Worm (Caenorhabditis elegans) whole organism, L1 larva: ENCODE measurements around the gene C09E8.6.
A peak's percentile ranks its signal among the peaks of the same experiment; 100 is the strongest.
"Not testable (repeated sequence)": the region's sequence is repeated elsewhere in the genome, so short reads cannot be mapped to it uniquely, and the experiment has no call there.

Experiments used
- C34B4.2 ChIP-seq: sonication (generic microtip); optimal IDR thresholded peaks from 2 replicates; lab custom pipeline; 2017; ENCODE audit warnings: mild to moderate bottlenecking, missing genetic modification characterization, missing compliant biosample characterization
- F16B12.6 ChIP-seq: fragments of 150-350 bp; optimal IDR thresholded peaks from 2 replicates; lab custom pipeline; 2014; ENCODE audit warnings: missing biosample characterization, missing genetic modification characterization
- aly-2 ChIP-seq: fragments of 150-350 bp; optimal IDR thresholded peaks from 2 replicates; lab custom pipeline; 2014; ENCODE audit warnings: missing biosample characterization, missing genetic modification characterization
- blmp-1 ChIP-seq: fragments of 150-350 bp; optimal IDR thresholded peaks from 2 replicates; lab custom pipeline; 2014; ENCODE audit warnings: missing biosample characterization, missing genetic modification characterization
- ceh-63 ChIP-seq: fragments of 200-800 bp; sonication (Bioruptor generic); optimal IDR thresholded peaks from 2 replicates; lab custom pipeline; 2018; ENCODE audit warnings: mild to moderate bottlenecking, missing genetic modification characterization, missing compliant biosample characterization
- ceh-8 ChIP-seq: fragments of 200-800 bp; sonication (Bioruptor generic); optimal IDR thresholded peaks from 2 replicates; lab custom pipeline; 2018; ENCODE audit warnings: mild to moderate bottlenecking, missing genetic modification characterization, moderate library complexity, missing compliant biosample characterization
- ceh-88 ChIP-seq: fragments of 200-800 bp; sonication (Bioruptor generic); IDR thresholded peaks from 2 replicates; pipeline ENCODE4 v1.3.6; 2022; ENCODE audit warnings: missing genetic modification characterization, missing compliant biosample characterization
- ceh-90 ChIP-seq: sonication (generic microtip); optimal IDR thresholded peaks from 2 replicates; lab custom pipeline; 2016; ENCODE audit warnings: missing genetic modification characterization, missing compliant biosample characterization
- ces-1 ChIP-seq: fragments of 150-350 bp; optimal IDR thresholded peaks from 2 replicates; lab custom pipeline; 2014; ENCODE audit warnings: missing biosample characterization, missing genetic modification reagents, missing genetic modification characterization
- dpl-1 ChIP-seq, 3 experiments: fragments of 150-350 bp in 2 of 3; sonication (generic microtip) in 1 of 3; optimal IDR thresholded peaks; 2 replicates each; lab custom pipeline; 2014 to 2017; ENCODE audit warnings: missing biosample characterization in 3 of 3, missing genetic modification characterization in 3 of 3, missing genetic modification reagents in 3 of 3
- dsc-1 ChIP-seq: sonication (generic microtip); optimal IDR thresholded peaks from 2 replicates; lab custom pipeline; 2016; ENCODE audit warnings: mild to moderate bottlenecking, missing genetic modification characterization, missing compliant biosample characterization
- efl-3 ChIP-seq: fragments of 200-800 bp; sonication (Bioruptor generic); optimal IDR thresholded peaks from 2 replicates; lab custom pipeline; 2018; ENCODE audit warnings: mild to moderate bottlenecking, missing genetic modification characterization, missing compliant biosample characterization
- egl-13 ChIP-seq: sonication (generic microtip); optimal IDR thresholded peaks from 2 replicates; lab custom pipeline; 2016; ENCODE audit warnings: missing genotype, missing genetic modification reagents, missing genetic modification characterization, missing compliant biosample characterization
- elt-3 ChIP-seq, 6 experiments: fragments of 150-350 bp in 1 of 6; sonication (generic microtip); optimal IDR thresholded peaks; 2 replicates each; lab custom pipeline; 2017 to 2018; ENCODE audit warnings: missing biosample characterization in 6 of 6, missing genetic modification characterization in 6 of 6, inconsistent platforms in 1 of 6
- fkh-10 ChIP-seq: sonication (generic microtip); optimal IDR thresholded peaks from 2 replicates; lab custom pipeline; 2017; ENCODE audit warnings: missing biosample characterization, missing genetic modification reagents, missing genetic modification characterization
- fkh-8 ChIP-seq: sonication (generic microtip); optimal IDR thresholded peaks from 2 replicates; lab custom pipeline; 2016; ENCODE audit warnings: mild to moderate bottlenecking, missing genetic modification characterization, missing compliant biosample characterization
- grh-1 ChIP-seq: fragments of 200-800 bp; sonication (Bioruptor generic); IDR thresholded peaks from 2 replicates; pipeline ENCODE4 v1.3.6; 2022; ENCODE audit warnings: missing genetic modification reagents, missing genetic modification characterization, missing compliant biosample characterization
- hpl-2 ChIP-seq: fragments of 150-350 bp; optimal IDR thresholded peaks from 2 replicates; lab custom pipeline; 2014; ENCODE audit warnings: missing biosample characterization, missing genetic modification reagents, missing genetic modification characterization
- irx-1 ChIP-seq: sonication (generic microtip); optimal IDR thresholded peaks from 2 replicates; lab custom pipeline; 2016; ENCODE audit warnings: missing genetic modification characterization, missing compliant biosample characterization
- lin-14 ChIP-seq: fragments of 200-800 bp; sonication (Bioruptor generic); optimal IDR thresholded peaks from 2 replicates; lab custom pipeline; 2018; ENCODE audit warnings: mild to moderate bottlenecking, missing genetic modification characterization, moderate library complexity, missing compliant biosample characterization
- lin-39 ChIP-seq: fragments of 150-350 bp; optimal IDR thresholded peaks from 2 replicates; lab custom pipeline; 2014; ENCODE audit warnings: missing biosample characterization, missing genetic modification reagents, missing genetic modification characterization
- lsy-2 ChIP-seq, 2 experiments: fragments of 150-350 bp; optimal IDR thresholded peaks; 2 replicates each; lab custom pipeline; 2014; ENCODE audit warnings: missing biosample characterization in 2 of 2, missing genetic modification characterization in 2 of 2
- mef-2 ChIP-seq: fragments of 150-350 bp; optimal IDR thresholded peaks from 2 replicates; lab custom pipeline; 2014; ENCODE audit warnings: missing biosample characterization, missing genetic modification characterization
- mep-1 ChIP-seq: fragments of 150-350 bp; optimal IDR thresholded peaks from 2 replicates; lab custom pipeline; 2014; ENCODE audit warnings: missing biosample characterization, missing genetic modification characterization
- nhr-20 ChIP-seq: sonication (generic microtip); optimal IDR thresholded peaks from 2 replicates; lab custom pipeline; 2016; ENCODE audit warnings: mild to moderate bottlenecking, missing genetic modification characterization, missing compliant biosample characterization
- nhr-47 ChIP-seq: sonication (generic microtip); optimal IDR thresholded peaks from 2 replicates; lab custom pipeline; 2016; ENCODE audit warnings: mild to moderate bottlenecking, missing genetic modification characterization, moderate library complexity, missing compliant biosample characterization
- nhr-85 ChIP-seq: sonication (generic microtip); peaks from one replicate; lab custom pipeline; 2016; ENCODE audit warnings: missing genetic modification characterization, inconsistent platforms, missing compliant biosample characterization
- pag-3 ChIP-seq: sonication (generic microtip); optimal IDR thresholded peaks from 2 replicates; lab custom pipeline; 2017; ENCODE audit warnings: missing genetic modification characterization, mild to moderate bottlenecking, missing compliant biosample characterization, antibody characterized with exemption, borderline replicate concordance; ENCODE audit not compliant: insufficient read depth
- rnt-1 ChIP-seq: sonication (generic microtip); optimal IDR thresholded peaks from 2 replicates; lab custom pipeline; 2016; ENCODE audit warnings: mild to moderate bottlenecking, missing genetic modification characterization, moderate library complexity, missing compliant biosample characterization
- skn-1 ChIP-seq: fragments of 150-350 bp; optimal IDR thresholded peaks from 2 replicates; lab custom pipeline; 2014; ENCODE audit warnings: missing biosample characterization, missing genetic modification characterization
- snpc-4 ChIP-seq: fragments of 150-350 bp; optimal IDR thresholded peaks from 2 replicates; lab custom pipeline; 2014; ENCODE audit warnings: missing biosample characterization, missing genetic modification characterization
- sptf-1 ChIP-seq: fragments of 150-350 bp; optimal IDR thresholded peaks from 2 replicates; lab custom pipeline; 2014; ENCODE audit warnings: missing biosample characterization, missing genetic modification characterization
- tbx-2 ChIP-seq: sonication (generic microtip); optimal IDR thresholded peaks from 2 replicates; lab custom pipeline; 2016; ENCODE audit warnings: missing genetic modification characterization, missing compliant biosample characterization
- tlp-1 ChIP-seq: fragments of 150-350 bp; optimal IDR thresholded peaks from 2 replicates; lab custom pipeline; 2014; ENCODE audit warnings: missing biosample characterization, missing genetic modification characterization
- unc-30 ChIP-seq: sonication (generic microtip); optimal IDR thresholded peaks from 2 replicates; lab custom pipeline; 2017; ENCODE audit warnings: missing biosample characterization, missing genetic modification characterization
- unc-62 ChIP-seq: fragments of 150-350 bp; optimal IDR thresholded peaks from 2 replicates; lab custom pipeline; 2014; ENCODE audit warnings: missing biosample characterization, missing genetic modification reagents, missing genetic modification characterization
- unc-98 ChIP-seq: fragments of 200-800 bp; sonication (Bioruptor generic); IDR thresholded peaks from 2 replicates; pipeline ENCODE4 v1.3.6; 2022; ENCODE audit warnings: missing genetic modification characterization, missing compliant biosample characterization
- zag-1 ChIP-seq: fragments of 150-350 bp; optimal IDR thresholded peaks from 2 replicates; lab custom pipeline; 2014; ENCODE audit warnings: missing biosample characterization, missing genetic modification characterization
- ztf-4 ChIP-seq: fragments of 150-350 bp; optimal IDR thresholded peaks from 2 replicates; lab custom pipeline; 2014; ENCODE audit warnings: missing biosample characterization, missing genetic modification characterization

C09E8.6 gene

ce11 chrII:522302-522701, 34.0 kb upstream of the C09E8.6 start, which contains the start of gene slc-36.2:
Gene slc-36.2, plus strand, starts transcription at chrII:522602.
- no peak for TF ChIP-seq snpc-4 (tag; lab: Kevin White, UChicago)
- no peak for TF ChIP-seq tlp-1 (tag; lab: Kevin White, UChicago)
- TF ChIP-seq dsc-1 (tag; lab: Kevin White, UChicago) = no peak
- no peak for TF ChIP-seq unc-30 (tag; lab: Kevin White, UChicago)
- TF ChIP-seq sptf-1 (tag; lab: Kevin White, UChicago) = no peak
- TF ChIP-seq lin-39 (tag; lab: Kevin White, UChicago) = no peak
- TF ChIP-seq skn-1 (tag; lab: Kevin White, UChicago) = no peak
- no peak for TF ChIP-seq C34B4.2 (tag; lab: Kevin White, UChicago)
- no peak for TF ChIP-seq nhr-47 (tag; lab: Kevin White, UChicago)
- TF ChIP-seq zag-1 = no peak

- TF ChIP-seq rnt-1 (tag; lab: Kevin White, UChicago) (peak; percentile 36), mef-2 (no peak), zag-1 (no peak), fkh-8 (tag; lab: Kevin White, UChicago) (no peak), irx-1 (no peak), lin-14 (no peak), nhr-47 (tag; lab: Kevin White, UChicago) (no peak), ceh-90 (tag; lab: Kevin White, UChicago) (no peak), pag-3 (peak; percentile 99), ztf-4 (tag; lab: Kevin White, UChicago) (no peak)
- TF ChIP-seq, all 84 proteins: peak for 2
Observed at ce11 chrII:526375-526774, 29.9 kb upstream of the C09E8.6 start, which contains the start of gene lgc-34. Gene lgc-34, plus strand, starts transcription at chrII:526574.

- TF ChIP-seq unc-98 (GFP tag; lab: Robert Waterston, UW); dpl-1 (GFP tag; optimal IDR thresholded peaks at IDR 0.05; lab: Kevin White, UChicago); C34B4.2 (tag; lab: Kevin White, UChicago): not testable (repeated sequence)
Observed at ce11 chrII:535226-535625, 21.1 kb upstream of the C09E8.6 start, which contains the start of gene T27A1.3. Gene T27A1.3, plus strand, starts transcription at chrII:535526.

- TF ChIP-seq unc-98 (GFP tag; lab: Robert Waterston, UW) (no peak), ceh-8 (GFP tag; lab: Kevin White, UChicago) (no peak), ceh-63 (GFP tag; lab: Kevin White, UChicago) (no peak), ceh-90 (tag; lab: Kevin White, UChicago) (no peak), egl-13 (tag; lab: Kevin White, UChicago) (no peak), ceh-88 (GFP tag; lab: Robert Waterston, UW) (no peak), F16B12.6 (tag; lab: Kevin White, UChicago) (no peak), mep-1 (tag; lab: Kevin White, UChicago) (no peak), ces-1 (GFP tag; lab: Kevin White, UChicago) (no peak), tbx-2 (tag; lab: Kevin White, UChicago) (no peak), hpl-2 (no peak), skn-1 (tag; lab: Kevin White, UChicago) (no peak), zag-1 (no peak)
Observed at ce11 chrII:536775-537174, 19.5 kb upstream of the C09E8.6 start, which contains the start of gene T27A1.2. Gene T27A1.2, minus strand, starts transcription at chrII:536875.

ce11 chrII:542416-542815, 13.9 kb upstream of the C09E8.6 start:
- TF ChIP-seq blmp-1 (tag; lab: Kevin White, UChicago) = peak; percentile 87
- no peak for TF ChIP-seq unc-62 (GFP tag; lab: Kevin White, UChicago)
- TF ChIP-seq elt-3 (tag; optimal IDR thresholded peaks at IDR 0.05; lab: Kevin White, UChicago) = peak in 1 of 6 experiments; percentile 76

- TF ChIP-seq mep-1 (tag; lab: Kevin White, UChicago) (no peak), mef-2 (no peak), nhr-47 (tag; lab: Kevin White, UChicago) (no peak), nhr-85 (tag; lab: Kevin White, UChicago) (no peak), sptf-1 (tag; lab: Kevin White, UChicago) (no peak), efl-3 (GFP tag; lab: Kevin White, UChicago) (no peak), aly-2 (tag; lab: Kevin White, UChicago) (no peak), grh-1 (GFP tag; lab: Robert Waterston, UW) (no peak), lsy-2 (tag; optimal IDR thresholded peaks at IDR 0.05; lab: Kevin White, UChicago) (no peak), zag-1 (no peak), fkh-10 (GFP tag; lab: Kevin White, UChicago) (no peak), nhr-20 (tag; lab: Kevin White, UChicago) (no peak)
- TF ChIP-seq, all 84 proteins: peak for 0
Observed at ce11 chrII:546405-546804, 9.9 kb upstream of the C09E8.6 start, which contains the start of gene mlt-10. Gene mlt-10, plus strand, starts transcription at chrII:546705.
